Worm (Caenorhabditis elegans): ENCODE results near the gene K01H12.4.

ce11 chrIV:9723185-9723584 lies 10.3 kb downstream of the K01H12.4 start:
- TF ChIP-seq ama-1 (optimal IDR thresholded peaks at IDR 0.05) (no peak), unc-62 (GFP tag; optimal IDR thresholded peaks at IDR 0.05) (no peak), ces-1 (GFP tag; optimal IDR thresholded peaks at IDR 0.05) (no peak), nhr-77 (tag; optimal IDR thresholded peaks at IDR 0.05) (no peak), efl-3 (GFP tag; optimal IDR thresholded peaks at IDR 0.05) (no peak)

Data from whole organism, L1 larva.